Fruit fly (Drosophila melanogaster): ENCODE measurements around the gene Taf6.

Taf6 gene

dm6 chr3L:19575650-19576049, 23.2 kb upstream of the Taf6 start:
- TF ChIP-seq Pif1A (GFP tag; optimal IDR thresholded peaks at IDR 0.05) (no peak), EcR (GFP tag; optimal IDR thresholded peaks at IDR 0.05) (peak; percentile 20)

dm6 chr3L:19579346-19579745, 19.5 kb upstream of the Taf6 start:
- TF ChIP-seq CG15710 (tag; optimal IDR thresholded peaks at IDR 0.05) = no peak

- TF ChIP-seq CG4496 (GFP tag; IDR thresholded peaks at IDR 0.05) = no peak
- no peak for TF ChIP-seq CG10348 (GFP tag; IDR thresholded peaks at IDR 0.05)
- TF ChIP-seq CG9948 (tag; optimal IDR thresholded peaks at IDR 0.05) = no peak
- TF ChIP-seq Pif1B (GFP tag; optimal IDR thresholded peaks at IDR 0.05) = no peak
- no peak for TF ChIP-seq CG17806 (tag; optimal IDR thresholded peaks at IDR 0.05)
- TF ChIP-seq CG12605 (GFP tag; IDR thresholded peaks at IDR 0.05) = no peak
- no peak for TF ChIP-seq gl (tag; optimal IDR thresholded peaks at IDR 0.05)
- no peak for TF ChIP-seq CG14655 (GFP tag; optimal IDR thresholded peaks at IDR 0.05)
- TF ChIP-seq Pif1A (GFP tag; optimal IDR thresholded peaks at IDR 0.05) = no peak
- TF ChIP-seq Snoo (tag; optimal IDR thresholded peaks at IDR 0.05) = no peak
- no peak for TF ChIP-seq fd96Ca (GFP tag; IDR thresholded peaks at IDR 0.05)
- no peak for TF ChIP-seq CG32121 (GFP tag; IDR thresholded peaks at IDR 0.05)
- TF ChIP-seq Ets98B (GFP tag; IDR thresholded peaks at IDR 0.05) = no peak
- TF ChIP-seq CG8159 (tag; optimal IDR thresholded peaks at IDR 0.05) = no peak
- TF ChIP-seq rn (GFP tag; IDR thresholded peaks at IDR 0.05) = no peak
- TF ChIP-seq EcR (GFP tag; optimal IDR thresholded peaks at IDR 0.05) = no peak
These were observed 18.1 kb upstream of the Taf6 start for dm6 chr3L:19580709-19581227.

- no peak for TF ChIP-seq CG8301 (tag; optimal IDR thresholded peaks at IDR 0.05)
- TF ChIP-seq CG14655 (GFP tag; optimal IDR thresholded peaks at IDR 0.05) = no peak
- no peak for TF ChIP-seq gl (tag; optimal IDR thresholded peaks at IDR 0.05)
- TF ChIP-seq CG34367 (tag; optimal IDR thresholded peaks at IDR 0.05) = no peak
- TF ChIP-seq CG12605 (GFP tag; IDR thresholded peaks at IDR 0.05) = no peak
- no peak for TF ChIP-seq CG4496 (GFP tag; IDR thresholded peaks at IDR 0.05)
- no peak for TF ChIP-seq CG32121 (GFP tag; IDR thresholded peaks at IDR 0.05)
These were observed 14.4 kb upstream of the Taf6 start, which contains the start of gene Shal for dm6 chr3L:19584369-19584915. TSS of gene Shal (minus strand) at chr3L:19584568.

- TF ChIP-seq Pif1A (GFP tag; optimal IDR thresholded peaks at IDR 0.05) (peak; percentile 31), CG32121 (GFP tag; IDR thresholded peaks at IDR 0.05) (no peak), D1 (tag; optimal IDR thresholded peaks at IDR 0.05) (no peak), gl (tag; optimal IDR thresholded peaks at IDR 0.05) (no peak), CG13204 (GFP tag; optimal IDR thresholded peaks at IDR 0.05) (no peak), CG12605 (GFP tag; IDR thresholded peaks at IDR 0.05) (no peak), CG15710 (tag; optimal IDR thresholded peaks at IDR 0.05) (no peak), CG17806 (tag; optimal IDR thresholded peaks at IDR 0.05) (no peak), CG34367 (tag; optimal IDR thresholded peaks at IDR 0.05) (no peak), Snoo (tag; optimal IDR thresholded peaks at IDR 0.05) (no peak), CG8301 (tag; optimal IDR thresholded peaks at IDR 0.05) (no peak), Ets98B (GFP tag; IDR thresholded peaks at IDR 0.05) (no peak), CG14655 (GFP tag; optimal IDR thresholded peaks at IDR 0.05) (no peak), CG8159 (tag; optimal IDR thresholded peaks at IDR 0.05) (peak; percentile 1), EcR (GFP tag; optimal IDR thresholded peaks at IDR 0.05) (peak; percentile 14), fd96Ca (GFP tag; IDR thresholded peaks at IDR 0.05) (no peak), CG9948 (tag; optimal IDR thresholded peaks at IDR 0.05) (no peak), rn (GFP tag; IDR thresholded peaks at IDR 0.05) (no peak)
These were observed 12.9 kb upstream of the Taf6 start, which contains the start of the genes CG9231 and CG9330 for dm6 chr3L:19585979-19586378. TSS of gene CG9231 (minus strand) at chr3L:19586003. TSS of gene CG9330 (plus strand) at chr3L:19586253.

dm6 chr3L:19590422-19590821, 8.5 kb upstream of the Taf6 start, which contains the start of gene CG14100:
TSS of gene CG14100 (minus strand) at chr3L:19590524.
- peak; percentile 100 for TF ChIP-seq CG9948 (tag; optimal IDR thresholded peaks at IDR 0.05)
- TF ChIP-seq Pif1B (GFP tag; optimal IDR thresholded peaks at IDR 0.05) = peak; percentile 100
- TF ChIP-seq D1 (tag; optimal IDR thresholded peaks at IDR 0.05) = peak; percentile 100
- peak; percentile 100 for TF ChIP-seq CG14655 (GFP tag; optimal IDR thresholded peaks at IDR 0.05)
- TF ChIP-seq gl (tag; optimal IDR thresholded peaks at IDR 0.05) = peak; percentile 100
- TF ChIP-seq CG34367 (tag; optimal IDR thresholded peaks at IDR 0.05) = peak; percentile 100
- TF ChIP-seq Pif1A (GFP tag; optimal IDR thresholded peaks at IDR 0.05) = peak; percentile 100
- peak; percentile 100 for TF ChIP-seq CG17806 (tag; optimal IDR thresholded peaks at IDR 0.05)
- peak; percentile 100 for TF ChIP-seq CG13204 (GFP tag; optimal IDR thresholded peaks at IDR 0.05)
- peak; percentile 100 for TF ChIP-seq CG12605 (GFP tag; IDR thresholded peaks at IDR 0.05)
- peak; percentile 100 for TF ChIP-seq rn (GFP tag; IDR thresholded peaks at IDR 0.05)
- no peak for TF ChIP-seq EcR (GFP tag; optimal IDR thresholded peaks at IDR 0.05)
- peak; percentile 100 for TF ChIP-seq CG8301 (tag; optimal IDR thresholded peaks at IDR 0.05)
- TF ChIP-seq CG10348 (GFP tag; IDR thresholded peaks at IDR 0.05) = peak; percentile 100
- TF ChIP-seq CG4496 (GFP tag; IDR thresholded peaks at IDR 0.05) = peak; percentile 100
- TF ChIP-seq CG15710 (tag; optimal IDR thresholded peaks at IDR 0.05) = peak; percentile 100
- TF ChIP-seq CG32121 (GFP tag; IDR thresholded peaks at IDR 0.05) = peak; percentile 100
- TF ChIP-seq Ets98B (GFP tag; IDR thresholded peaks at IDR 0.05) = peak; percentile 100
- peak; percentile 100 for TF ChIP-seq fd96Ca (GFP tag; IDR thresholded peaks at IDR 0.05)
- TF ChIP-seq Snoo (tag; optimal IDR thresholded peaks at IDR 0.05) = peak; percentile 100
- TF ChIP-seq CG8159 (tag; optimal IDR thresholded peaks at IDR 0.05) = peak; percentile 100
